Worm (Caenorhabditis elegans) whole organism, L2 larva: ENCODE results near the gene nhr-45.

Source experiments
- C34F6.9 ChIP-seq: fragments of 150-350 bp; optimal IDR thresholded peaks from 2 replicates; lab custom pipeline; 2014; ENCODE audit warnings: missing biosample characterization, missing genetic modification characterization
- alr-1 ChIP-seq: fragments of 150-350 bp; optimal IDR thresholded peaks from 2 replicates; lab custom pipeline; 2014; ENCODE audit warnings: missing biosample characterization, missing genetic modification characterization
- aly-2 ChIP-seq: fragments of 150-350 bp; optimal IDR thresholded peaks from 2 replicates; lab custom pipeline; 2014; ENCODE audit warnings: missing biosample characterization, missing genetic modification characterization
- blmp-1 ChIP-seq: sonication (generic microtip); optimal IDR thresholded peaks from 2 replicates; lab custom pipeline; 2017; ENCODE audit warnings: missing genetic modification characterization, mild to moderate bottlenecking, missing compliant biosample characterization, antibody characterized with exemption, moderate library complexity; ENCODE audit not compliant: insufficient read depth
- ceh-82 ChIP-seq: fragments of 150-350 bp; optimal IDR thresholded peaks from 2 replicates; lab custom pipeline; 2014; ENCODE audit warnings: missing biosample characterization, missing genetic modification characterization
- crh-2 ChIP-seq: sonication (generic microtip); optimal IDR thresholded peaks from 2 replicates; lab custom pipeline; 2017; ENCODE audit warnings: missing biosample characterization, missing genetic modification characterization
- dmd-4 ChIP-seq: sonication (generic microtip); optimal IDR thresholded peaks from 2 replicates; lab custom pipeline; 2017; ENCODE audit warnings: missing biosample characterization, missing genetic modification characterization
- egl-27 ChIP-seq: sonication (generic microtip); optimal IDR thresholded peaks from 3 replicates; lab custom pipeline; 2017; ENCODE audit warnings: missing biosample characterization, missing genetic modification reagents, missing genetic modification characterization
- elt-1 ChIP-seq: fragments of 150-350 bp; optimal IDR thresholded peaks from 2 replicates; lab custom pipeline; 2014; ENCODE audit warnings: missing biosample characterization, missing genetic modification characterization
- elt-3 ChIP-seq: sonication (generic microtip); optimal IDR thresholded peaks from 2 replicates; lab custom pipeline; 2017; ENCODE audit warnings: missing biosample characterization, missing genetic modification characterization
- fos-1 ChIP-seq: fragments of 150-350 bp; optimal IDR thresholded peaks from 2 replicates; lab custom pipeline; 2014; ENCODE audit warnings: missing biosample characterization, missing genetic modification characterization
- lin-11 ChIP-seq: fragments of 150-350 bp; sonication (generic microtip); optimal IDR thresholded peaks from 2 replicates; lab custom pipeline; 2014; ENCODE audit warnings: missing biosample characterization, missing genetic modification characterization, inconsistent platforms, mixed read lengths
- lin-13 ChIP-seq: fragments of 150-350 bp; optimal IDR thresholded peaks from 2 replicates; lab custom pipeline; 2014; ENCODE audit warnings: missing biosample characterization, missing genetic modification reagents, missing genetic modification characterization
- lin-39 ChIP-seq: fragments of 150-350 bp; optimal IDR thresholded peaks from 2 replicates; lab custom pipeline; 2014; ENCODE audit warnings: missing biosample characterization, missing genetic modification reagents, missing genetic modification characterization
- mab-5 ChIP-seq: fragments of 150-350 bp; optimal IDR thresholded peaks from 2 replicates; lab custom pipeline; 2014; ENCODE audit warnings: missing biosample characterization, missing genetic modification characterization
- mdl-1 ChIP-seq, 2 experiments: fragments of 150-350 bp in 1 of 2; sonication (generic microtip) in 1 of 2; optimal IDR thresholded peaks; 2 replicates each; lab custom pipeline; 2017; ENCODE audit warnings: missing biosample characterization in 2 of 2, missing genetic modification characterization in 2 of 2
- nhr-10 ChIP-seq: sonication (generic microtip); optimal IDR thresholded peaks from 2 replicates; lab custom pipeline; 2017; ENCODE audit warnings: missing biosample characterization, missing genetic modification characterization
- nhr-11 ChIP-seq: fragments of 150-350 bp; optimal IDR thresholded peaks from 2 replicates; lab custom pipeline; 2014; ENCODE audit warnings: missing biosample characterization, missing genetic modification characterization
- nhr-129 ChIP-seq: fragments of 150-350 bp; optimal IDR thresholded peaks from 2 replicates; lab custom pipeline; 2014; ENCODE audit warnings: missing biosample characterization, missing genetic modification characterization
- nhr-23 ChIP-seq: fragments of 150-350 bp; optimal IDR thresholded peaks from 2 replicates; lab custom pipeline; 2014; ENCODE audit warnings: missing biosample characterization, missing genetic modification reagents, missing genetic modification characterization
- nhr-237 ChIP-seq: fragments of 150-350 bp; optimal IDR thresholded peaks from 2 replicates; lab custom pipeline; 2014; ENCODE audit warnings: missing biosample characterization, missing genetic modification characterization
- nhr-6 ChIP-seq: fragments of 150-350 bp; optimal IDR thresholded peaks from 2 replicates; lab custom pipeline; 2014; ENCODE audit warnings: missing biosample characterization, missing genetic modification characterization
- peb-1 ChIP-seq: fragments of 150-350 bp; optimal IDR thresholded peaks from 2 replicates; lab custom pipeline; 2014; ENCODE audit warnings: missing biosample characterization, missing genetic modification characterization
- sem-4 ChIP-seq: fragments of 150-350 bp; optimal IDR thresholded peaks from 2 replicates; lab custom pipeline; 2014; ENCODE audit warnings: missing biosample characterization, missing genetic modification reagents, missing genetic modification characterization
- skn-1 ChIP-seq: sonication (generic microtip); optimal IDR thresholded peaks from 2 replicates; lab custom pipeline; 2017; ENCODE audit warnings: missing biosample characterization, missing genetic modification characterization
- sma-3 ChIP-seq: sonication (generic microtip); optimal IDR thresholded peaks from 2 replicates; lab custom pipeline; 2016; ENCODE audit warnings: missing genetic modification reagents, missing genetic modification characterization, missing compliant biosample characterization
- sma-9 ChIP-seq, 2 experiments: fragments of 150-350 bp in 1 of 2; sonication (generic microtip) in 1 of 2; optimal IDR thresholded peaks; 2 replicates each; lab custom pipeline; 2014 to 2016; ENCODE audit warnings: missing genetic modification characterization in 2 of 2, mild to moderate bottlenecking in 1 of 2, missing biosample characterization in 1 of 2, missing compliant biosample characterization in 1 of 2, missing genetic modification reagents in 1 of 2, moderate library complexity in 1 of 2
- unc-39 ChIP-seq: fragments of 150-350 bp; optimal IDR thresholded peaks from 2 replicates; lab custom pipeline; 2014; ENCODE audit warnings: missing biosample characterization, missing genetic modification characterization
- unc-55 ChIP-seq: fragments of 150-350 bp; sonication (generic microtip); optimal IDR thresholded peaks from 3 replicates; lab custom pipeline; 2014; ENCODE audit warnings: missing biosample characterization, missing genetic modification reagents, missing genetic modification characterization
- unc-62 ChIP-seq: fragments of 150-350 bp; optimal IDR thresholded peaks from 2 replicates; lab custom pipeline; 2014; ENCODE audit warnings: missing biosample characterization, missing genetic modification reagents, missing genetic modification characterization
- ztf-11 ChIP-seq: sonication (generic microtip); optimal IDR thresholded peaks from 2 replicates; lab custom pipeline; 2017; ENCODE audit warnings: missing biosample characterization, missing genetic modification characterization

nhr-45 gene

ce11 chrX:4635643-4636042, 24.5 kb downstream of the nhr-45 start (continued):
- TF ChIP-seq unc-55 (peak; percentile 43), mdl-1 (tag; optimal IDR thresholded peaks at IDR 0.05; lab: Kevin White, UChicago) (peak in 1 of 2 experiments; percentile 55), nhr-11 (tag; lab: Kevin White, UChicago) (no peak), ceh-82 (tag; lab: Kevin White, UChicago) (no peak), nhr-237 (tag; lab: Kevin White, UChicago) (no peak), egl-27 (tag; lab: Kevin White, UChicago) (no peak), unc-62 (no peak), unc-39 (tag; lab: Kevin White, UChicago) (no peak), alr-1 (tag; lab: Kevin White, UChicago) (no peak), lin-13 (GFP tag; lab: Kevin White, UChicago) (peak; percentile 16), nhr-23 (tag; lab: Kevin White, UChicago) (no peak), nhr-10 (tag; lab: Kevin White, UChicago) (no peak), ztf-11 (no peak), lin-39 (tag; lab: Kevin White, UChicago) (no peak)

ce11 chrX:4632088-4632487, 28.0 kb downstream of the nhr-45 start, which contains the start of gene slcr-46.1:
Gene slcr-46.1 (plus strand): TSS chrX:4632361.
- TF ChIP-seq fos-1 (tag; lab: Kevin White, UChicago) (peak; percentile 68), dmd-4 (no peak), mdl-1 (tag; optimal IDR thresholded peaks at IDR 0.05; lab: Kevin White, UChicago) (no peak), sem-4 (no peak)

- TF ChIP-seq crh-2 (peak; percentile 2), skn-1 (tag; lab: Kevin White, UChicago) (no peak), C34F6.9 (peak; percentile 23)
These were observed 31.1 kb downstream of the nhr-45 start for ce11 chrX:4628817-4629575.

- no peak for TF ChIP-seq nhr-129 (tag; lab: Kevin White, UChicago)
- TF ChIP-seq unc-62: no peak
- no peak for TF ChIP-seq unc-55
- TF ChIP-seq sma-3 (GFP tag; lab: Kevin White, UChicago): no peak
- no peak for TF ChIP-seq fos-1 (tag; lab: Kevin White, UChicago)
- no peak for TF ChIP-seq nhr-10 (tag; lab: Kevin White, UChicago)
- no peak for TF ChIP-seq elt-1 (tag; lab: Kevin White, UChicago)
- TF ChIP-seq peb-1: no peak
- TF ChIP-seq C34F6.9: no peak
- TF ChIP-seq skn-1 (tag; lab: Kevin White, UChicago): no peak
- TF ChIP-seq ceh-82 (tag; lab: Kevin White, UChicago): no peak
- TF ChIP-seq egl-27 (tag; lab: Kevin White, UChicago): no peak
- TF ChIP-seq lin-39 (tag; lab: Kevin White, UChicago): no peak
- no peak for TF ChIP-seq sem-4
These were observed 31.8 kb downstream of the nhr-45 start for ce11 chrX:4628350-4628749.

ce11 chrX:4626891-4627290, 33.2 kb downstream of the nhr-45 start:
- TF ChIP-seq nhr-6 (tag; lab: Kevin White, UChicago) (no peak), mab-5 (no peak), peb-1 (no peak), lin-11 (tag; lab: Kevin White, UChicago) (no peak), elt-3 (no peak), aly-2 (tag; lab: Kevin White, UChicago) (no peak)

- TF ChIP-seq blmp-1: no peak
- TF ChIP-seq lin-13 (GFP tag; lab: Kevin White, UChicago): no peak
- no peak for TF ChIP-seq elt-1 (tag; lab: Kevin White, UChicago)
- TF ChIP-seq sma-9 (GFP tag; optimal IDR thresholded peaks at IDR 0.05; lab: Kevin White, UChicago): no peak
- no peak for TF ChIP-seq sma-9 (tag; optimal IDR thresholded peaks at IDR 0.05; lab: Kevin White, UChicago)
These were observed 35.0 kb downstream of the nhr-45 start for ce11 chrX:4625080-4625479.
